Fruit fly (Drosophila melanogaster) whole organism, pupa: ENCODE results near the gene CG14262.

ENCODE experiments used
- CG10348 ChIP-seq: fragments of 200-800 bp; sonication (Bioruptor generic); IDR thresholded peaks from 2 replicates; pipeline ENCODE4 v1.3.6; 2022; ENCODE audit warnings: missing biosample characterization, missing genetic modification characterization
- CG12605 ChIP-seq: fragments of 200-800 bp; sonication (Bioruptor generic); IDR thresholded peaks from 2 replicates; pipeline ENCODE4 v1.3.6; 2022; ENCODE audit warnings: missing biosample characterization, missing genetic modification characterization
- CG13204 ChIP-seq: fragments of 200-800 bp; sonication (Bioruptor generic); optimal IDR thresholded peaks from 2 replicates; lab custom pipeline; 2018; ENCODE audit warnings: missing biosample characterization, mild to moderate bottlenecking, missing genetic modification characterization, moderate library complexity
- CG14655 ChIP-seq: fragments of 200-800 bp; sonication (Bioruptor generic); optimal IDR thresholded peaks from 3 replicates; lab custom pipeline; 2017; ENCODE audit warnings: mild to moderate bottlenecking, missing biosample characterization, missing genetic modification reagents, missing genetic modification characterization
- CG15710 ChIP-seq: fragments of 200-800 bp; sonication (Bioruptor generic); optimal IDR thresholded peaks from 2 replicates; lab custom pipeline; 2018; ENCODE audit warnings: missing biosample characterization, mild to moderate bottlenecking, missing genetic modification characterization, moderate library complexity
- CG17806 ChIP-seq: fragments of 200-800 bp; sonication (Bioruptor generic); optimal IDR thresholded peaks from 2 replicates; lab custom pipeline; 2018; ENCODE audit warnings: missing biosample characterization, mild to moderate bottlenecking, missing genetic modification characterization, moderate library complexity
- CG32121 ChIP-seq: fragments of 200-800 bp; sonication (Bioruptor generic); IDR thresholded peaks from 2 replicates; pipeline ENCODE4 v1.3.6; 2022; ENCODE audit warnings: missing biosample characterization, missing genetic modification characterization
- CG34367 ChIP-seq: fragments of 200-800 bp; sonication (Bioruptor generic); optimal IDR thresholded peaks from 2 replicates; lab custom pipeline; 2018; ENCODE audit warnings: missing biosample characterization, mild to moderate bottlenecking, missing genetic modification characterization
- CG4496 ChIP-seq: fragments of 200-800 bp; sonication (Bioruptor generic); IDR thresholded peaks from 3 replicates; pipeline ENCODE4 v1.3.6; 2022; ENCODE audit warnings: missing biosample characterization, missing genetic modification characterization
- CG8159 ChIP-seq: fragments of 200-800 bp; sonication (Bioruptor generic); optimal IDR thresholded peaks from 3 replicates; lab custom pipeline; 2018; ENCODE audit warnings: missing biosample characterization, mild to moderate bottlenecking, missing genetic modification characterization, moderate library complexity
- CG8301 ChIP-seq: fragments of 200-800 bp; sonication (Bioruptor generic); optimal IDR thresholded peaks from 2 replicates; lab custom pipeline; 2018; ENCODE audit warnings: missing biosample characterization, mild to moderate bottlenecking, missing genetic modification characterization
- CG9948 ChIP-seq: fragments of 200-800 bp; sonication (Bioruptor generic); optimal IDR thresholded peaks from 2 replicates; lab custom pipeline; 2018; ENCODE audit warnings: missing biosample characterization, mild to moderate bottlenecking, missing genetic modification characterization, moderate library complexity
- D1 ChIP-seq: fragments of 200-800 bp; sonication (Bioruptor generic); optimal IDR thresholded peaks from 2 replicates; lab custom pipeline; 2018; ENCODE audit warnings: missing biosample characterization, mild to moderate bottlenecking, missing genetic modification characterization, moderate library complexity
- EcR ChIP-seq: fragments of 200-800 bp; sonication (Bioruptor generic); optimal IDR thresholded peaks from 3 replicates; lab custom pipeline; 2019; ENCODE audit warnings: missing biosample characterization, missing genetic modification characterization, mild to moderate bottlenecking, moderate library complexity, missing genetic modification reagents
- Ets98B ChIP-seq: fragments of 200-800 bp; sonication (Bioruptor generic); IDR thresholded peaks from 2 replicates; pipeline ENCODE4 v1.3.6; 2022; ENCODE audit warnings: missing biosample characterization, missing genetic modification characterization
- Pif1A ChIP-seq: fragments of 200-800 bp; sonication (Bioruptor generic); optimal IDR thresholded peaks from 3 replicates; lab custom pipeline; 2016; ENCODE audit warnings: missing biosample characterization, missing genetic modification characterization
- Pif1B ChIP-seq: fragments of 200-800 bp; sonication (Bioruptor generic); optimal IDR thresholded peaks from 3 replicates; lab custom pipeline; 2016; ENCODE audit warnings: missing biosample characterization, missing genetic modification characterization
- Snoo ChIP-seq: fragments of 200-800 bp; sonication (Bioruptor generic); optimal IDR thresholded peaks from 3 replicates; lab custom pipeline; 2017; ENCODE audit warnings: missing biosample characterization, mild to moderate bottlenecking, missing genetic modification characterization, inconsistent platforms
- fd96Ca ChIP-seq: fragments of 200-800 bp; sonication (Bioruptor generic); IDR thresholded peaks from 3 replicates; pipeline ENCODE4 v1.3.6; 2022; ENCODE audit warnings: missing biosample characterization, missing genetic modification characterization
- gl ChIP-seq: fragments of 200-800 bp; sonication (Bioruptor generic); optimal IDR thresholded peaks from 2 replicates; lab custom pipeline; 2018; ENCODE audit warnings: missing biosample characterization, mild to moderate bottlenecking, missing genetic modification characterization
- rn ChIP-seq: fragments of 200-800 bp; sonication (Bioruptor generic); IDR thresholded peaks from 2 replicates; pipeline ENCODE4 v1.3.6; 2022; ENCODE audit warnings: missing biosample characterization, missing genetic modification characterization

Gene CG14262

DNA sequence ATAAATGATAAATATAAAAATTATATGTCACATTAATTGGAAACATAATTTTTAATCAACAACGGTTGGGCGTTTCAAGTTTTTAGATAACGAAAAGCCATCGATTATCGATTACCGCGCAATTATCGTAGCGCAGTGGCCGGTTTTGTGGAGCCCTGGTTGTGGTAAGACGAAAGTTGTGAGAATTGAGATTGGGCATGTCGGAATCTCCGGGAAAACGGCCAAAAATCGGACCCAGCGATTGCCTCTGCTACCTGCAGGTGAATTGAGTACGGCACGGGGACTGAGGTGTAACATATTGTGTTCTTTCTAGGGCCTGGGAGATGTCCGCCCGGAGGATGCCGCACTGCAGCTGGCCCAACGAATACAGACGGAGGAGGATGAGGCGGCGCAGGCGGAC lies 18.4 kb upstream of the CG14262 start, which contains the start of gene CG3368:
TSS of gene CG3368 (plus strand) at position 136 of the 400 bp plus-strand sequence.
- TF ChIP-seq CG12605 (GFP tag; lab: Robert Waterston, UW) (no peak), CG17806 (no peak), CG9948 (no peak), CG14655 (no peak), CG10348 (no peak), CG8301 (no peak), Pif1A (GFP tag; lab: Kevin White, UChicago) (no peak)

- TF ChIP-seq CG8159 (peak; percentile 56), CG32121 (GFP tag; lab: Robert Waterston, UW) (peak; percentile 61; the same call in 1 of the 2 replicates), CG15710 (tag; lab: Kevin White, UChicago) (peak; percentile 58), gl (tag; lab: Kevin White, UChicago) (no peak), Ets98B (GFP tag; lab: Robert Waterston, UW) (peak; percentile 41), Pif1B (GFP tag; lab: Kevin White, UChicago) (peak; percentile 32), fd96Ca (GFP tag; lab: Robert Waterston, UW) (peak; percentile 67), CG10348 (no peak), CG4496 (GFP tag; lab: Robert Waterston, UW) (0 out of 3 replicates have a peak, but pooled peaks have one; percentile 35), CG17806 (peak; percentile 36), rn (GFP tag; lab: Robert Waterston, UW) (no peak), Pif1A (GFP tag; lab: Kevin White, UChicago) (peak; percentile 71), CG34367 (peak; percentile 26), D1 (tag; lab: Kevin White, UChicago) (no peak), CG9948 (peak; percentile 53), CG14655 (peak; percentile 61), Snoo (tag; lab: Kevin White, UChicago) (peak; percentile 19), CG13204 (GFP tag; lab: Kevin White, UChicago) (no peak), CG8301 (peak; percentile 50)
Measured at dm6 chr3R:27282286-27282685, 17.1 kb upstream of the CG14262 start, which contains the start of gene mrt. Gene mrt, minus strand, starts transcription at chr3R:27282661.

DNA sequence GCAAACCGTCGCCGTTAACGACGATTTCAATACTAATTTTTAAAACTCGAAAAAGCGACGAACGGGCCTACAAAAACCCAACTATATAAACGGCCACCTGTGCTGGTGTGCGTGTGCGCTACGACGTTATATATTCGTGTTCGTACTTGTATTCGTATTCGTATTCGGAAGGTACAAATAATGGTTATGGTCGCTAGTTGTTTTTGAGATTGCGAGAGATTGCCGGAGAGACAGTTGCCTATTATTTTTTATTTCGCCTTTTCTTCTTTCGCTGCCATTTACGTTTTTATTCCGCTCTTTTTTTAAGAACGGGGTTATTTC lies 16.5 kb upstream of the CG14262 start:
- no peak for TF ChIP-seq rn (GFP tag; lab: Robert Waterston, UW)
- TF ChIP-seq Pif1B (GFP tag; lab: Kevin White, UChicago) = no peak
- no peak for TF ChIP-seq CG8159
- TF ChIP-seq Snoo (tag; lab: Kevin White, UChicago) = no peak
- TF ChIP-seq CG8301 = no peak
- TF ChIP-seq CG4496 (GFP tag; lab: Robert Waterston, UW) = no peak
- TF ChIP-seq D1 (tag; lab: Kevin White, UChicago) = no peak
- no peak for TF ChIP-seq CG15710 (tag; lab: Kevin White, UChicago)
- no peak for TF ChIP-seq fd96Ca (GFP tag; lab: Robert Waterston, UW)
- TF ChIP-seq CG32121 (GFP tag; lab: Robert Waterston, UW) = no peak
- TF ChIP-seq CG17806 = no peak
- TF ChIP-seq CG34367 = no peak
- TF ChIP-seq gl (tag; lab: Kevin White, UChicago) = no peak
- TF ChIP-seq Pif1A (GFP tag; lab: Kevin White, UChicago) = no peak
- TF ChIP-seq CG9948 = no peak

DNA sequence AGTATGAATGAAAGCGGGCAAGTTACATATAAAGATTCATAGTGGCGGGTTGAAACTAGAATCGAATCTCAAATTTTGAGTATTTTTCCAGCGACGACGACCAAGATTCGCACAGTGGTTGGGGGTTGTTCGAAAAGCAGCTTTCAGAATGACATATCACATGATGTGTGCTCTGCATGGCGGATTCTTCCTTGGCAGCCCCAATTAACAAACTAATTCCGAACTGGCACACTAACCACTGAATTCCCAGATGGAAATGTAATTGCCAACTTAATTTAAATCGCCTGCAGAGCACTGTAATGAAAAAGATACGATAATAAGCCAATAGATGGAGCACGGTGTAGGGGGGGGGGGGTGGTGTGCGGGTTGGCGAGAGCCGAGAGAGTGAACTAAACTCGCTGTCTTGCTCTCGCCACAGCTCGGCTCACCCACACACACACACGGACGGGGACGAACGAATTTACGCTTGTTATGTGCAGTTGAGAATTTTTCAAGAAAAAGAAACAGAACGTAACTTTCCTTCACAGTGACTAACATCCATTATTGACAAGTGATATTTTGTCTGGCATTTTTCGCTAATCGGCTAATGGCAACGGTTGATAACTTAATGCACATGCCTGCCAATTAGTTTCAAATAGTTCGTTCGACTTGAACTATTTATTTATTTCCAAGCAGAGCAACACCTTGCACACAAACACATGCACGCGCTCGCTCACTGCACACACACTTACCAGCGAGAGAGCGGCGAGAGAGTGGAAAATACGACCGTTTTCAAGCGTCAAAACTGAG lies 16.0 kb upstream of the CG14262 start:
- TF ChIP-seq Pif1B (GFP tag; lab: Kevin White, UChicago) = peak; percentile 98
- TF ChIP-seq CG15710 (tag; lab: Kevin White, UChicago) = peak; percentile 96
- no peak for TF ChIP-seq D1 (tag; lab: Kevin White, UChicago)
- peak; percentile 99 for TF ChIP-seq CG4496 (GFP tag; lab: Robert Waterston, UW)
- peak; percentile 97 for TF ChIP-seq CG14655
- peak; percentile 96 for TF ChIP-seq Snoo (tag; lab: Kevin White, UChicago)
- peak; percentile 94 for TF ChIP-seq gl (tag; lab: Kevin White, UChicago)
- TF ChIP-seq CG17806 = peak; percentile 98
- TF ChIP-seq CG8159 = peak; percentile 97
- TF ChIP-seq CG10348 = peak; percentile 96
- TF ChIP-seq CG12605 (GFP tag; lab: Robert Waterston, UW) = peak; percentile 97
- peak; percentile 97 for TF ChIP-seq CG32121 (GFP tag; lab: Robert Waterston, UW)
- peak; percentile 98 for TF ChIP-seq Pif1A (GFP tag; lab: Kevin White, UChicago)
- TF ChIP-seq Ets98B (GFP tag; lab: Robert Waterston, UW) = peak; percentile 98
- peak; percentile 94 for TF ChIP-seq rn (GFP tag; lab: Robert Waterston, UW)
- TF ChIP-seq CG34367 = peak; percentile 98
- peak; percentile 36 for TF ChIP-seq EcR (GFP tag; lab: Kevin White, UChicago)
- TF ChIP-seq CG9948 = peak; percentile 97
- peak; percentile 99 for TF ChIP-seq fd96Ca (GFP tag; lab: Robert Waterston, UW)
- peak; percentile 97 for TF ChIP-seq CG8301
- peak; percentile 92 for TF ChIP-seq CG13204 (GFP tag; lab: Kevin White, UChicago)
- TF ChIP-seq, all 21 proteins: peak for 20

DNA sequence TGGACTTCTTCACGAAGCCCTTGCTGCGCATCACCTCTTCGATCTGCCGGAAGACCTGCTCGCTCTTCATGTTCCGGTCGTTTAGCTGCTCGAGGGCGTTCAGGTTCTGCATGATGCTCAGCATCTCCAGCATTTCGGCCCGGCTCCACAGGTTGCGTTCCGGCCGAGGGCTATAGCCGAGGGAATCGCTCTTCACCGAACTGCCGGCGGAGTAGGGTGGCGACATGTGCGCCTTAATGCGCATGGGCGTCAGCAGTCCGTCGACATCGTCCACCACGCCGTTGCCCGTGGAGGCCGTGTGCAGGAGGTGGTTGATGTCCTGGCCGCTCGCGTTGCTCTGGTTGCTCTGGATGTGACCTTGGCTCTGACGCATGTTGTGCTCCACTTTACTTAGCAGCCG lies 14.2 kb upstream of the CG14262 start:
- no peak for TF ChIP-seq Pif1A (GFP tag; lab: Kevin White, UChicago)
- TF ChIP-seq CG12605 (GFP tag; lab: Robert Waterston, UW) = peak; percentile 75
